Worm (Caenorhabditis elegans): Measurements from ENCODE around the gene F54F7.8.

DNA sequence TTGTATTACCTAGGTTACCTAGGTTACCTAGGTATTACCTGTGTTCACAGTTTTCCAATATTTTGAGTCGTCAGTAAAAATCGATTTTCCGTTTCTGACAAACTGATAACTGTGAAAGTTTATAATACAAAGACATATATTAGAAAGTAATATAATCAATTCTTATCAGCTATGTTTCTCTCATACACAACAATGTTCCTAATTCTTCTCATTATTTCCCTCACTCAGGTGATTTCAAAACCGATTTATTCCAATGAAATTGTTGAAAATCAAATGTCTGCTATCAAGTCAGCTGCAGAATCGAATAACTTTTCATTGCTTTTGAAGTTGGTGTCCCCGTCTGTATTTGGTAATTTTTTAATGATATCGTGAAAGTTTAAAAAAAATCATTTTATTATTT lies 50.7 kb downstream of the F54F7.8 start, which contains the start of gene C34E11.4:
- TF ChIP-seq nhr-12 (tag; optimal IDR thresholded peaks at IDR 0.05) (no peak), sem-2 (GFP tag; optimal IDR thresholded peaks at IDR 0.05) (no peak), nhr-2 (tag; optimal IDR thresholded peaks at IDR 0.05) (no peak), unc-62 (GFP tag; optimal IDR thresholded peaks at IDR 0.05) (no peak), nhr-76 (tag; optimal IDR thresholded peaks at IDR 0.05) (no peak), nhr-28 (tag; optimal IDR thresholded peaks at IDR 0.05) (no peak), unc-39 (tag; optimal IDR thresholded peaks at IDR 0.05) (no peak), elt-3 (tag; optimal IDR thresholded peaks at IDR 0.05) (no peak), snpc-4 (tag; optimal IDR thresholded peaks at IDR 0.05) (no peak), ztf-11 (tag; optimal IDR thresholded peaks at IDR 0.05) (no peak), mep-1 (tag; optimal IDR thresholded peaks at IDR 0.05) (no peak)

All from whole organism, mixed stage, embryonic.